Worm (Caenorhabditis elegans) whole organism, midembryonic: ENCODE measurements around the gene epg-7.

Source experiments
- T22C8.4 ChIP-seq: fragments of 200-800 bp; sonication (Bioruptor generic); IDR thresholded peaks from 2 replicates; pipeline ENCODE4 v1.3.6; 2022; ENCODE audit warnings: missing genetic modification characterization, missing compliant biosample characterization
- ztf-23 ChIP-seq: fragments of 200-800 bp; sonication (Bioruptor generic); IDR thresholded peaks from 2 replicates; pipeline ENCODE4 v1.3.6; 2022; ENCODE audit warnings: missing genetic modification reagents, missing genetic modification characterization, missing compliant biosample characterization

DNA sequence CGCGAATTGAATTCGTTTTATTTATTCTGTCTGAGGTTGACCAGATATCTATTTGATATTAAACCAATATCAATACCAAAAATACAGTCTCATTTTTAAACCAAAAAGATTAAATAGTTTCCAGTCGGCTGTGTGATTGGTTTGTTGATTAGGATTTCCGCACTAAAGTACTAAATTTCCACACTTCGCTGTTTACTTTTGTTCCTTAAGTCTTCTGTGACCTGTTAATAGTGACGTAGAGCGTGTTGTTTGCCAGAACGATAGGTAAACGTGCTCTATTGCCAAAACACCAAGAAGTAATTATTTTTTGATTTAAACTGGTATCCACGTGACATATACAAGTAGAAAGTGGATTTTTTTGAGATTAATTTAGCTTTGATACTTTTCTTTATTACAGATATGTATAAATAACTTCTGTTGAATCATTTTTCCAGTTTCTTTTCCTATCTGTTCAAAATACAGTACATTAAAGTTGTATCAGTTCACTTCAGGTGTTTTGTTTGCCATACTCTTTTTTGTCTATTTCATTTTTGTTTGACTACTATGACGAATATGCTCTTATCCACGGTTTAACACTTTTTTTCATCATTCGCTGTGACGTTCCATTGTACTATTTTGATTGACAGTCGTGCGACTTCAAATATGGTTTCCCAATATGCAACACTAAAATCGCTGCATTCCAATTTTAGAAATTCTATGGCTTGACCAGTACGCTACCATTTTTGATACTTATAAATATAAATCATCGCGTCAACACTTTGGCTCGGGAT is 43.5 kb upstream of the epg-7 start:
- no peak for TF ChIP-seq ztf-23 (GFP tag; lab: Robert Waterston, UW)
- TF ChIP-seq T22C8.4 (GFP tag; lab: Robert Waterston, UW), result no peak
